Worm (Caenorhabditis elegans) whole organism, early embryonic: Measurements from ENCODE around the gene C16A11.7.

Source experiments
- B0310.2 ChIP-seq: sonication (generic microtip); optimal IDR thresholded peaks from 2 replicates; lab custom pipeline; 2016; ENCODE audit warnings: mild to moderate bottlenecking, missing genetic modification characterization, missing compliant biosample characterization
- F13C5.2 ChIP-seq: sonication (generic microtip); optimal IDR thresholded peaks from 2 replicates; lab custom pipeline; 2017; ENCODE audit warnings: mild to moderate bottlenecking, missing genetic modification characterization, inconsistent platforms, missing compliant biosample characterization
- aly-1 ChIP-seq: sonication (generic microtip); optimal IDR thresholded peaks from 2 replicates; lab custom pipeline; 2016; ENCODE audit warnings: missing genetic modification characterization, missing compliant biosample characterization
- ama-1 ChIP-seq: fragments of 150-350 bp; optimal IDR thresholded peaks from 2 replicates; lab custom pipeline; 2014
- ets-7 ChIP-seq: sonication (generic microtip); optimal IDR thresholded peaks from 2 replicates; lab custom pipeline; 2016; ENCODE audit warnings: missing genotype, missing genetic modification characterization, missing compliant biosample characterization
- flt-1 ChIP-seq: fragments of 200-800 bp; sonication (Bioruptor generic); IDR thresholded peaks from 2 replicates; pipeline ENCODE4 v1.3.6; 2022; ENCODE audit warnings: missing genetic modification characterization, missing compliant biosample characterization
- hmbx-1 ChIP-seq: sonication (generic microtip); optimal IDR thresholded peaks from 2 replicates; lab custom pipeline; 2016; ENCODE audit warnings: mild to moderate bottlenecking, missing genetic modification characterization, missing compliant biosample characterization
- hmg-4 ChIP-seq: fragments of 200-800 bp; sonication (Bioruptor generic); optimal IDR thresholded peaks from 2 replicates; lab custom pipeline; 2018; ENCODE audit warnings: mild to moderate bottlenecking, missing genetic modification characterization, missing compliant biosample characterization
- pes-1 ChIP-seq: fragments of 200-800 bp; sonication (Bioruptor generic); IDR thresholded peaks from 2 replicates; pipeline ENCODE4 v1.3.6; 2022; ENCODE audit warnings: missing genetic modification reagents, missing genetic modification characterization, missing compliant biosample characterization
- scrt-1 ChIP-seq: fragments of 200-800 bp; sonication (Bioruptor generic); IDR thresholded peaks from 2 replicates; pipeline ENCODE4 v1.3.6; 2022; ENCODE audit warnings: missing genetic modification characterization, missing compliant biosample characterization
- sea-1 ChIP-seq: fragments of 200-800 bp; sonication (Bioruptor generic); conservative IDR thresholded peaks from 2 replicates; pipeline ENCODE4 v1.3.6; 2022; ENCODE audit warnings: missing genetic modification characterization, missing compliant biosample characterization
- tbx-11 ChIP-seq: fragments of 200-800 bp; sonication (Bioruptor generic); IDR thresholded peaks from 2 replicates; pipeline ENCODE4 v1.3.6; 2022; ENCODE audit warnings: missing genetic modification characterization, missing compliant biosample characterization
- tra-4 ChIP-seq: sonication (generic microtip); optimal IDR thresholded peaks from 2 replicates; lab custom pipeline; 2017; ENCODE audit warnings: missing genetic modification characterization, missing compliant biosample characterization

- no peak for TF ChIP-seq aly-1 (tag; lab: Kevin White, UChicago)
- TF ChIP-seq sea-1 (GFP tag; lab: Robert Waterston, UW): no peak
- no peak for TF ChIP-seq tra-4 (tag; lab: Kevin White, UChicago)
- no peak for TF ChIP-seq pes-1 (GFP tag; lab: Robert Waterston, UW)
- no peak for TF ChIP-seq ets-7 (tag; lab: Kevin White, UChicago)
- TF ChIP-seq ama-1 (lab: Kevin White, UChicago): no peak
- no peak for TF ChIP-seq scrt-1
- TF ChIP-seq tbx-11 (GFP tag; lab: Robert Waterston, UW): no peak
- TF ChIP-seq F13C5.2 (tag; lab: Kevin White, UChicago): no peak
- TF ChIP-seq hmg-4 (GFP tag; lab: Kevin White, UChicago): no peak
- no peak for TF ChIP-seq flt-1 (GFP tag; lab: Robert Waterston, UW)
- no peak for TF ChIP-seq hmbx-1 (tag; lab: Kevin White, UChicago)
- TF ChIP-seq B0310.2 (tag; lab: Kevin White, UChicago): no peak
Observed at ce11 chrII:4288111-4288510, 31.4 kb upstream of the C16A11.7 start, which contains the start of gene C01F1.6.
